Fruit fly (Drosophila melanogaster) whole organism, embryonic: Measurements from ENCODE around the gene LysB.

ENCODE experiments used
- Blimp-1 ChIP-seq: fragments of 200-800 bp; sonication (Bioruptor generic); optimal IDR thresholded peaks from 3 replicates; lab custom pipeline; 2018; ENCODE audit warnings: missing biosample characterization, missing genetic modification characterization, mild to moderate bottlenecking, moderate library complexity, missing genetic modification reagents
- CG10209 ChIP-seq: fragments of 200-800 bp; sonication (Bioruptor generic); optimal IDR thresholded peaks from 3 replicates; lab custom pipeline; 2017; ENCODE audit warnings: missing biosample characterization, mild to moderate bottlenecking, missing genetic modification characterization, missing genetic modification reagents
- CG10543 ChIP-seq: fragments of 200-800 bp; sonication (Bioruptor generic); optimal IDR thresholded peaks from 3 replicates; lab custom pipeline; 2017; ENCODE audit warnings: missing biosample characterization, mild to moderate bottlenecking, missing genetic modification characterization, moderate library complexity
- CG12659 ChIP-seq: fragments of 200-800 bp; sonication (Bioruptor generic); optimal IDR thresholded peaks from 3 replicates; lab custom pipeline; 2017; ENCODE audit warnings: mild to moderate bottlenecking, missing biosample characterization, missing genetic modification reagents, missing genetic modification characterization
- CG1529 ChIP-seq: fragments of 200-800 bp; sonication (Bioruptor generic); optimal IDR thresholded peaks from 3 replicates; lab custom pipeline; 2018; ENCODE audit warnings: missing biosample characterization, missing genetic modification characterization
- CG17802 ChIP-seq: fragments of 200-800 bp; sonication (Bioruptor generic); optimal IDR thresholded peaks from 2 replicates; lab custom pipeline; 2018; ENCODE audit warnings: missing biosample characterization, mild to moderate bottlenecking, missing genetic modification characterization, moderate library complexity
- CG31365 ChIP-seq: fragments of 200-800 bp; sonication (Bioruptor generic); optimal IDR thresholded peaks from 2 replicates; lab custom pipeline; 2018; ENCODE audit warnings: missing biosample characterization, mild to moderate bottlenecking, missing genetic modification characterization
- CG34376 ChIP-seq: fragments of 200-800 bp; sonication (Bioruptor generic); optimal IDR thresholded peaks from 2 replicates; lab custom pipeline; 2018; ENCODE audit warnings: missing biosample characterization, mild to moderate bottlenecking, missing genetic modification characterization
- CG4617 ChIP-seq: fragments of 200-800 bp; sonication (Bioruptor generic); optimal IDR thresholded peaks from 3 replicates; lab custom pipeline; 2016; ENCODE audit warnings: missing biosample characterization, missing genetic modification characterization, borderline replicate concordance
- CG4707 ChIP-seq: fragments of 200-800 bp; sonication (Bioruptor generic); optimal IDR thresholded peaks from 2 replicates; lab custom pipeline; 2018; ENCODE audit warnings: missing biosample characterization, mild to moderate bottlenecking, missing genetic modification characterization, moderate library complexity
- CG6689 ChIP-seq: fragments of 200-800 bp; sonication (Bioruptor generic); IDR thresholded peaks from 2 replicates; pipeline ENCODE4 v1.3.6; 2022; ENCODE audit warnings: missing biosample characterization, missing genetic modification characterization
- CG9437 ChIP-seq: fragments of 200-800 bp; sonication (Bioruptor generic); optimal IDR thresholded peaks from 2 replicates; lab custom pipeline; 2018; ENCODE audit warnings: missing biosample characterization, mild to moderate bottlenecking, missing genetic modification characterization
- CHES-1-like ChIP-seq: fragments of 200-800 bp; sonication (Bioruptor generic); optimal IDR thresholded peaks from 2 replicates; lab custom pipeline; 2016; ENCODE audit warnings: missing biosample characterization, missing genetic modification characterization
- CoRest ChIP-seq: fragments of 200-800 bp; sonication (Bioruptor generic); optimal IDR thresholded peaks from 3 replicates; lab custom pipeline; 2018; ENCODE audit warnings: missing biosample characterization, mild to moderate bottlenecking, missing genetic modification characterization, moderate library complexity
- Dek ChIP-seq: fragments of 200-800 bp; sonication (Bioruptor generic); optimal IDR thresholded peaks from 3 replicates; lab custom pipeline; 2019; ENCODE audit warnings: missing biosample characterization, mild to moderate bottlenecking, missing genetic modification characterization, moderate library complexity
- Dref ChIP-seq: fragments of 200-800 bp; sonication (Bioruptor generic); IDR thresholded peaks from 2 replicates; pipeline ENCODE4 v1.3.6; 2022; ENCODE audit warnings: missing biosample characterization, missing genetic modification characterization
- HLH54F ChIP-seq: fragments of 200-800 bp; sonication (Bioruptor generic); optimal IDR thresholded peaks from 3 replicates; lab custom pipeline; 2016; ENCODE audit warnings: missing biosample characterization, missing genetic modification characterization
- Hmx ChIP-seq: fragments of 200-800 bp; sonication (Bioruptor generic); optimal IDR thresholded peaks from 2 replicates; lab custom pipeline; 2016; ENCODE audit warnings: missing biosample characterization, missing genetic modification characterization
- Neu2 ChIP-seq: fragments of 200-800 bp; sonication (Bioruptor generic); optimal IDR thresholded peaks from 3 replicates; lab custom pipeline; 2016; ENCODE audit warnings: missing biosample characterization, missing genetic modification characterization, borderline replicate concordance
- Oaz ChIP-seq: fragments of 200-800 bp; sonication (Bioruptor generic); IDR thresholded peaks from 2 replicates; pipeline ENCODE4 v1.3.6; 2022; ENCODE audit warnings: missing biosample characterization, missing genetic modification characterization
- Side ChIP-seq: fragments of 200-800 bp; sonication (Bioruptor generic); optimal IDR thresholded peaks from 2 replicates; lab custom pipeline; 2016; ENCODE audit warnings: missing biosample characterization, missing genetic modification characterization
- ara ChIP-seq: fragments of 200-800 bp; sonication (Bioruptor generic); IDR thresholded peaks from 2 replicates; pipeline ENCODE4 v1.3.6; 2022; ENCODE audit warnings: missing biosample characterization, missing genetic modification characterization
- ase ChIP-seq: fragments of 200-800 bp; sonication (Bioruptor generic); IDR thresholded peaks from 3 replicates; pipeline ENCODE4 v1.3.6; 2022; ENCODE audit warnings: missing biosample characterization, missing genetic modification characterization
- bcd ChIP-seq: fragments of 200-800 bp; sonication (Bioruptor generic); optimal IDR thresholded peaks from 2 replicates; lab custom pipeline; 2017; ENCODE audit warnings: missing biosample characterization, mild to moderate bottlenecking, missing genetic modification characterization
- bsh ChIP-seq, 2 experiments: fragments of 200-800 bp; sonication (Bioruptor generic); optimal IDR thresholded peaks; 2 replicates each; lab custom pipeline; 2017 to 2018; ENCODE audit warnings: mild to moderate bottlenecking in 2 of 2, missing biosample characterization in 2 of 2, missing genetic modification characterization in 2 of 2, moderate library complexity in 1 of 2
- btn ChIP-seq: fragments of 200-800 bp; sonication (Bioruptor generic); optimal IDR thresholded peaks from 2 replicates; lab custom pipeline; 2016; ENCODE audit warnings: missing biosample characterization, missing genetic modification characterization
- caup ChIP-seq: fragments of 200-800 bp; sonication (Bioruptor generic); optimal IDR thresholded peaks from 3 replicates; lab custom pipeline; 2017; ENCODE audit warnings: missing biosample characterization, mild to moderate bottlenecking, missing genetic modification characterization, moderate library complexity; ENCODE audit not compliant: severe bottlenecking
- cg ChIP-seq: fragments of 200-800 bp; sonication (Bioruptor generic); optimal IDR thresholded peaks from 3 replicates; lab custom pipeline; 2019; ENCODE audit warnings: missing biosample characterization, mild to moderate bottlenecking, missing genetic modification characterization, moderate library complexity
- chinmo ChIP-seq: fragments of 200-800 bp; sonication (Bioruptor generic); IDR thresholded peaks from 4 replicates; pipeline ENCODE4 v1.3.6; 2022; ENCODE audit warnings: missing biosample characterization, missing genetic modification characterization; ENCODE audit not compliant: partially characterized antibody
- corto ChIP-seq: fragments of 200-800 bp; sonication (Bioruptor generic); optimal IDR thresholded peaks from 2 replicates; lab custom pipeline; 2016; ENCODE audit warnings: missing biosample characterization, mild to moderate bottlenecking, missing genetic modification characterization, moderate library complexity
- crc ChIP-seq: fragments of 200-800 bp; sonication (Bioruptor generic); optimal IDR thresholded peaks from 2 replicates; lab custom pipeline; 2016; ENCODE audit warnings: missing biosample characterization, missing genetic modification characterization
- da ChIP-seq: fragments of 200-800 bp; sonication (Bioruptor generic); optimal IDR thresholded peaks from 2 replicates; lab custom pipeline; 2016; ENCODE audit warnings: missing biosample characterization, missing genetic modification characterization
- dan ChIP-seq: fragments of 200-800 bp; sonication (Bioruptor generic); IDR thresholded peaks from 2 replicates; pipeline ENCODE4 v1.3.6; 2022; ENCODE audit warnings: missing biosample characterization, missing genetic modification characterization
- danr ChIP-seq: fragments of 200-800 bp; sonication (Bioruptor generic); IDR thresholded peaks from 2 replicates; pipeline ENCODE4 v1.3.6; 2022; ENCODE audit warnings: missing biosample characterization, missing genetic modification characterization
- dati ChIP-seq: fragments of 200-800 bp; sonication (Bioruptor generic); IDR thresholded peaks from 2 replicates; pipeline ENCODE4 v1.3.6; 2022; ENCODE audit warnings: missing biosample characterization, missing genetic modification characterization
- dm ChIP-seq: fragments of 200-800 bp; sonication (Bioruptor generic); optimal IDR thresholded peaks from 3 replicates; lab custom pipeline; 2016; ENCODE audit warnings: missing biosample characterization, missing genetic modification characterization
- ind ChIP-seq: fragments of 200-800 bp; sonication (Bioruptor generic); optimal IDR thresholded peaks from 3 replicates; lab custom pipeline; 2016; ENCODE audit warnings: missing biosample characterization, missing genetic modification characterization
- lilli ChIP-seq: fragments of 200-800 bp; sonication (Bioruptor generic); optimal IDR thresholded peaks from 3 replicates; lab custom pipeline; 2016; ENCODE audit warnings: missing biosample characterization, missing genetic modification characterization
- odd ChIP-seq: fragments of 200-800 bp; sonication (Bioruptor generic); optimal IDR thresholded peaks from 2 replicates; lab custom pipeline; 2017; ENCODE audit warnings: missing biosample characterization, mild to moderate bottlenecking, missing genetic modification characterization
- onecut ChIP-seq: fragments of 200-800 bp; sonication (Bioruptor generic); IDR thresholded peaks from 2 replicates; pipeline ENCODE4 v1.3.6; 2022; ENCODE audit warnings: missing biosample characterization, missing genetic modification characterization
- run ChIP-seq: fragments of 200-800 bp; sonication (Bioruptor generic); optimal IDR thresholded peaks from 3 replicates; lab custom pipeline; 2018; ENCODE audit warnings: missing biosample characterization, mild to moderate bottlenecking, missing genetic modification characterization
- sd ChIP-seq: fragments of 200-800 bp; sonication (Bioruptor generic); optimal IDR thresholded peaks from 3 replicates; lab custom pipeline; 2018; ENCODE audit warnings: missing biosample characterization, mild to moderate bottlenecking, missing genetic modification characterization, moderate library complexity
- sens ChIP-seq: fragments of 200-800 bp; sonication (Bioruptor generic); peaks from one replicate; lab custom pipeline; 2016; ENCODE audit warnings: missing biosample characterization, missing genetic modification characterization
- sens-2 ChIP-seq: fragments of 200-800 bp; sonication (Bioruptor generic); IDR thresholded peaks from 2 replicates; pipeline ENCODE4 v1.3.6; 2022; ENCODE audit warnings: missing biosample characterization, missing genetic modification characterization
- twi ChIP-seq: fragments of 200-800 bp; optimal IDR thresholded peaks from 2 replicates; lab custom pipeline; 2019; ENCODE audit warnings: missing biosample characterization, mild to moderate bottlenecking, missing genetic modification characterization, moderate library complexity
- vnd ChIP-seq: fragments of 200-800 bp; sonication (Bioruptor generic); IDR thresholded peaks from 3 replicates; pipeline ENCODE4 v1.3.6; 2022; ENCODE audit warnings: missing biosample characterization, missing genetic modification characterization; ENCODE audit not compliant: partially characterized antibody
- wek ChIP-seq: fragments of 200-800 bp; sonication (Bioruptor generic); optimal IDR thresholded peaks from 3 replicates; lab custom pipeline; 2018; ENCODE audit warnings: missing biosample characterization, mild to moderate bottlenecking, missing genetic modification characterization, moderate library complexity
- zf30C ChIP-seq: fragments of 200-800 bp; sonication (Bioruptor generic); optimal IDR thresholded peaks from 3 replicates; lab custom pipeline; 2018; ENCODE audit warnings: missing biosample characterization, mild to moderate bottlenecking, missing genetic modification characterization

Gene LysB

dm6 chr3L:1204674-1205547 is 2.3 kb upstream of the LysB start, which contains the start of gene CG9119 (continued):
- peak; percentile 67 for TF ChIP-seq CG34376 (GFP tag; lab: Kevin White, UChicago)
- peak; percentile 27 for TF ChIP-seq sd
- TF ChIP-seq CG17802: no peak
- TF ChIP-seq CG10543 (GFP tag; lab: Kevin White, UChicago): peak; percentile 84
- peak; percentile 71 for TF ChIP-seq CHES-1-like (GFP tag; lab: Kevin White, UChicago)
- TF ChIP-seq Blimp-1 (GFP tag; lab: Kevin White, UChicago): peak; percentile 100
- no peak for TF ChIP-seq zf30C (GFP tag; lab: Kevin White, UChicago)
- TF ChIP-seq Hmx (GFP tag; lab: Kevin White, UChicago): peak; percentile 15
- peak; percentile 9 for TF ChIP-seq CG31365
- peak; percentile 69 for TF ChIP-seq run
- TF ChIP-seq onecut (GFP tag; lab: Robert Waterston, UW): peak; percentile 10; the same call in 1 of the 2 replicates
- peak; percentile 18 for TF ChIP-seq CG1529 (GFP tag; lab: Kevin White, UChicago)
- TF ChIP-seq lilli: peak; percentile 72
- TF ChIP-seq Dek (tag; lab: Kevin White, UChicago): peak; percentile 65
- TF ChIP-seq ase: 0 out of 3 replicates have a peak, but pooled peaks have one; percentile 11
- peak in 1 of 2 experiments; percentile 57 for TF ChIP-seq bsh (GFP tag; optimal IDR thresholded peaks at IDR 0.05; lab: Kevin White, UChicago)
- TF ChIP-seq btn (GFP tag; lab: Kevin White, UChicago): peak; percentile 39
- no peak for TF ChIP-seq sens-2 (GFP tag; lab: Robert Waterston, UW)
- peak; percentile 74 for TF ChIP-seq CG10209 (GFP tag; lab: Kevin White, UChicago)
- TF ChIP-seq CG9437 (GFP tag; lab: Kevin White, UChicago): peak; percentile 69
- TF ChIP-seq chinmo (GFP tag; lab: Robert Waterston, UW): 0 out of 4 replicates have a peak, but pooled peaks have one; percentile 33
- TF ChIP-seq ara (GFP tag; lab: Robert Waterston, UW): 0 out of 2 replicates have a peak, but pooled peaks have one; percentile 6
- TF ChIP-seq HLH54F: peak; percentile 64
- TF ChIP-seq twi: peak; percentile 51
- no peak for TF ChIP-seq vnd (GFP tag; lab: Robert Waterston, UW)
- peak; percentile 7 for TF ChIP-seq wek (GFP tag; lab: Kevin White, UChicago)
- TF ChIP-seq Dref (GFP tag; lab: Robert Waterston, UW): no peak
- 0 out of 2 replicates have a peak, but pooled peaks have one; percentile 43 for TF ChIP-seq danr (GFP tag; lab: Robert Waterston, UW)
- peak; percentile 69 for TF ChIP-seq CG12659 (GFP tag; lab: Kevin White, UChicago)
- no peak for TF ChIP-seq CG4707 (GFP tag; lab: Kevin White, UChicago)
- TF ChIP-seq dm: no peak
- no peak for TF ChIP-seq dan (GFP tag; lab: Robert Waterston, UW)
- TF ChIP-seq sens (GFP tag; lab: Kevin White, UChicago): peak; percentile 90
- TF ChIP-seq odd (GFP tag; lab: Kevin White, UChicago): peak; percentile 67
- peak; percentile 73 for TF ChIP-seq CoRest
- TF ChIP-seq corto (GFP tag; lab: Kevin White, UChicago): no peak
- TF ChIP-seq dati (GFP tag; lab: Robert Waterston, UW): no peak
- no peak for TF ChIP-seq cg (GFP tag; lab: Kevin White, UChicago)
- TF ChIP-seq crc (GFP tag; lab: Kevin White, UChicago): peak; percentile 51
- no peak for TF ChIP-seq Oaz (GFP tag; lab: Robert Waterston, UW)
- TF ChIP-seq Neu2 (GFP tag; lab: Kevin White, UChicago): no peak
- peak; percentile 68 for TF ChIP-seq Side (GFP tag; lab: Kevin White, UChicago)
- no peak for TF ChIP-seq CG4617
- peak; percentile 80 for TF ChIP-seq ind
- peak; percentile 53 for TF ChIP-seq CG6689 (GFP tag; lab: Robert Waterston, UW)
- peak; percentile 73 for TF ChIP-seq bcd
- peak; percentile 58 for TF ChIP-seq caup
- peak; percentile 23 for TF ChIP-seq da (GFP tag; lab: Kevin White, UChicago)
